Fruit fly (Drosophila melanogaster) S2 (cell line): ENCODE results near the gene CG18577.

ENCODE experiments used
- CG8478 ChIP-seq: fragments of >200 bp; optimal IDR thresholded peaks from 2 replicates; lab custom pipeline; 2018
- CTCF ChIP-seq, 2 experiments: fragments of >200 bp; optimal IDR thresholded peaks; 2 replicates each; lab custom pipeline; 2018

dm6 chr3R:11243951-11244660 is 48.2 kb downstream of the CG18577 start, which contains the start of the genes CG17734 and CG5214:
- TF ChIP-seq CTCF (optimal IDR thresholded peaks at IDR 0.05; lab: Kevin White, UChicago) (peak; percentile 77 to 82), CG8478 (lab: Kevin White, UChicago) (no peak)
